Worm (Caenorhabditis elegans) whole organism, L4/young adult: ENCODE measurements around the gene tsp-11.

ENCODE experiments used
- W03F9.2 ChIP-seq: fragments of 150-350 bp; optimal IDR thresholded peaks from 2 replicates; lab custom pipeline; 2014; ENCODE audit warnings: missing biosample characterization, missing genetic modification characterization
- him-1 ChIP-seq: sonication (generic microtip); optimal IDR thresholded peaks from 2 replicates; lab custom pipeline; 2016; ENCODE audit warnings: missing genotype, missing genetic modification reagents, missing genetic modification characterization, missing compliant biosample characterization

ce11 chrX:9204986-9205385 is 42.0 kb downstream of the tsp-11 start:
- TF ChIP-seq him-1: no peak
- no peak for TF ChIP-seq W03F9.2
